Fruit fly (Drosophila melanogaster): Measurements from ENCODE around the gene CG13308.

The CG13308 gene

DNA sequence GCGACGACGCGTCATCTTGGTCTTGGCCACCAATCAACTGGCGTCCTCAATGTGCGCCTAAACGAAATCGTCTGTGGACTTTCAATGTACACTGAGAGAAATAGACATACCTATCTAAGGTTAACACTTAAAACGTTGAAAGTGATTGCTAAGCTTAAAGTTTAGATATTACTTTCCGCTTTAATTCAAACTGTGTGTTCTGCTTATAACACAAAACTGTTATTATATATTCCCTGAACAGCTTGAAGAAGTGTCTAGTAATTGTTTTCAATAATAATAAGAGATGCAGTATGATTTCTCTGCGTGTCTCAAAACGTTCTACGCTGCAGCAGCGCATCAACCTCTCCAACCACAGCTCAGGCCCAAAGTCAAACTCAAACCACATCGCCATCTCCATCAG is 26.4 kb upstream of the CG13308 start (continued):
- no peak for TF ChIP-seq CG1621 (tag; optimal IDR thresholded peaks at IDR 0.05)
- TF ChIP-seq Gug (GFP tag; IDR thresholded peaks at IDR 0.05) = peak; percentile 25; the same call in 1 of the 2 replicates
- peak in 1 of 2 experiments; percentile 72 for TF ChIP-seq salr (GFP tag; optimal IDR thresholded peaks at IDR 0.05)
- peak; percentile 32 for TF ChIP-seq topi (GFP tag; optimal IDR thresholded peaks at IDR 0.05)
- TF ChIP-seq CG6163 (GFP tag; IDR thresholded peaks at IDR 0.05) = peak; percentile 35; the same call in 1 of the 3 replicates
- peak; percentile 3 for TF ChIP-seq Eip75B (GFP tag; optimal IDR thresholded peaks at IDR 0.05)
- TF ChIP-seq CG31627 (GFP tag; optimal IDR thresholded peaks at IDR 0.05) = peak; percentile 14
- TF ChIP-seq CG4318 (GFP tag; optimal IDR thresholded peaks at IDR 0.05) = peak; percentile 87
- no peak for TF ChIP-seq Met (GFP tag; optimal IDR thresholded peaks at IDR 0.05)
- peak; percentile 73 for TF ChIP-seq dac (GFP tag; optimal IDR thresholded peaks at IDR 0.05)
- TF ChIP-seq CG8632 (GFP tag; optimal IDR thresholded peaks at IDR 0.05) = peak; percentile 35
- no peak for TF ChIP-seq CG16779 (tag; optimal IDR thresholded peaks at IDR 0.05)

DNA sequence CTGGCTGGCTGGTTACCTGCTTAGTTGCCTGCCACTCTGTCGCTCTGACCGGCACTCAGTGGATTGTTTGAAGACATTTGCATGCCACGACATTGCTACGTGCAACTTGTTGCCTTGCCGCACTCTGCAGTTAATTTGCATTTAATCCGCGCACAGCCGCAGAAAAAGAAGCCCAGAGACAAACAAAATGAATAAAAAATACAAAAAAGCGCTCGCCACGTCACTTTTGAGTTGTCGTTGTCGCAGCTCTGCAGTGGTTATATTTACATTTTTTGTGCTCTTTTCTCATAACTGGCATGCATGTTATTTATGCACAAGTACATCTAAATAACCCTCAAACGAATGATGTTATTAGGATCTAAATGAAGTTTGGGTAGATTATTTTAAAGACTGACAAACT is 25.0 kb upstream of the CG13308 start:
- no peak for TF ChIP-seq CG4318 (GFP tag; optimal IDR thresholded peaks at IDR 0.05)
- TF ChIP-seq Ets96B (tag; optimal IDR thresholded peaks at IDR 0.05) = no peak
- no peak for TF ChIP-seq Hr4 (GFP tag; optimal IDR thresholded peaks at IDR 0.05)
- no peak for TF ChIP-seq esn (GFP tag; optimal IDR thresholded peaks at IDR 0.05)
- TF ChIP-seq fd85E (GFP tag; optimal IDR thresholded peaks at IDR 0.05) = no peak
- no peak for TF ChIP-seq CG6792 (GFP tag; optimal IDR thresholded peaks at IDR 0.05)
- TF ChIP-seq cyc (GFP tag; optimal IDR thresholded peaks at IDR 0.05) = no peak
- no peak for TF ChIP-seq CG6808 (GFP tag; optimal IDR thresholded peaks at IDR 0.05)
- TF ChIP-seq CG11294 (GFP tag; IDR thresholded peaks at IDR 0.05) = no peak
- no peak for TF ChIP-seq Sox15 (GFP tag; optimal IDR thresholded peaks at IDR 0.05)
- no peak for TF ChIP-seq CG31627 (GFP tag; optimal IDR thresholded peaks at IDR 0.05)
- no peak for TF ChIP-seq CG32006 (GFP tag; optimal IDR thresholded peaks at IDR 0.05)
- TF ChIP-seq salr (GFP tag; optimal IDR thresholded peaks at IDR 0.05) = peak in 1 of 2 experiments; percentile 45
- no peak for TF ChIP-seq acj6 (GFP tag; optimal IDR thresholded peaks at IDR 0.05)
- no peak for TF ChIP-seq Smox (GFP tag; optimal IDR thresholded peaks at IDR 0.05)
- no peak for TF ChIP-seq Sox14 (GFP tag; optimal IDR thresholded peaks at IDR 0.05)
- peak; percentile 51; the same call in 2 of the 3 replicates for TF ChIP-seq CG8119 (GFP tag; IDR thresholded peaks at IDR 0.05)
- peak; percentile 43; the same call in 1 of the 3 replicates for TF ChIP-seq eg (GFP tag; IDR thresholded peaks at IDR 0.05)
- TF ChIP-seq CG3032 (tag; optimal IDR thresholded peaks at IDR 0.05) = no peak
- TF ChIP-seq OdsH (GFP tag; optimal IDR thresholded peaks at IDR 0.05) = no peak
- TF ChIP-seq CG3919 (GFP tag; optimal IDR thresholded peaks at IDR 0.05) = no peak
- no peak for TF ChIP-seq Met (GFP tag; optimal IDR thresholded peaks at IDR 0.05)
- TF ChIP-seq CG8632 (GFP tag; optimal IDR thresholded peaks at IDR 0.05) = no peak
- peak; percentile 13 for TF ChIP-seq Lpt (GFP tag; optimal IDR thresholded peaks at IDR 0.05)
- TF ChIP-seq Eip93F (GFP tag; optimal IDR thresholded peaks at IDR 0.05) = no peak
- peak in 1 of 2 experiments; percentile 30 for TF ChIP-seq ss (GFP tag; optimal IDR thresholded peaks at IDR 0.05)
- TF ChIP-seq dsx (GFP tag; optimal IDR thresholded peaks at IDR 0.05; ENCODE audit: poor library complexity, severe bottlenecking) = no peak
- no peak for TF ChIP-seq CG1621 (tag; optimal IDR thresholded peaks at IDR 0.05)
- TF ChIP-seq CG10669 (GFP tag; optimal IDR thresholded peaks at IDR 0.05) = no peak
- no peak for TF ChIP-seq Hr39 (GFP tag; optimal IDR thresholded peaks at IDR 0.05)
- TF ChIP-seq Blimp-1 (GFP tag; optimal IDR thresholded peaks at IDR 0.05) = no peak
- no peak for TF ChIP-seq fkh (GFP tag; optimal IDR thresholded peaks at IDR 0.05)
- peak; percentile 15 for TF ChIP-seq achi (GFP tag; optimal IDR thresholded peaks at IDR 0.05)
- no peak for TF ChIP-seq vri (GFP tag; optimal IDR thresholded peaks at IDR 0.05)
- no peak for TF ChIP-seq Hr38 (GFP tag; optimal IDR thresholded peaks at IDR 0.05)
- no peak for TF ChIP-seq CG16779 (tag; optimal IDR thresholded peaks at IDR 0.05)
- no peak for TF ChIP-seq CG8319 (GFP tag; optimal IDR thresholded peaks at IDR 0.05)
- TF ChIP-seq Sox102F (GFP tag; optimal IDR thresholded peaks at IDR 0.05) = no peak
- TF ChIP-seq Eip78C (GFP tag) = peak; percentile 52
- TF ChIP-seq CG10631 (GFP tag; optimal IDR thresholded peaks at IDR 0.05) = no peak
- TF ChIP-seq spab (GFP tag; optimal IDR thresholded peaks at IDR 0.05) = no peak
- no peak for TF ChIP-seq CG9139 (GFP tag; optimal IDR thresholded peaks at IDR 0.05)
- no peak for TF ChIP-seq net (GFP tag; optimal IDR thresholded peaks at IDR 0.05)
- no peak for TF ChIP-seq CG7368 (GFP tag; optimal IDR thresholded peaks at IDR 0.05)
- TF ChIP-seq CG15336 (GFP tag; IDR thresholded peaks at IDR 0.05) = peak; percentile 32; the same call in 1 of the 2 replicates
